Fruit fly (Drosophila melanogaster): Measurements from ENCODE around the gene Itgbn.

The Itgbn gene

dm6 chr2L:21038723-21039122 lies 14.1 kb upstream of the Itgbn start (continued):
- peak; percentile 46 for TF ChIP-seq CG8944 (GFP tag; optimal IDR thresholded peaks at IDR 0.05)
- TF ChIP-seq cas (GFP tag; IDR thresholded peaks at IDR 0.05), result no peak
- no peak for TF ChIP-seq CG13287 (GFP tag; IDR thresholded peaks at IDR 0.05; ENCODE audit: partially characterized antibody)
- TF ChIP-seq D19A (tag; optimal IDR thresholded peaks at IDR 0.05), result peak; percentile 33
- peak; percentile 36 for TF ChIP-seq CG4820 (GFP tag; optimal IDR thresholded peaks at IDR 0.05)
- peak; percentile 9 for TF ChIP-seq CG11723 (GFP tag; optimal IDR thresholded peaks at IDR 0.05)
- no peak for TF ChIP-seq trh (GFP tag; optimal IDR thresholded peaks at IDR 0.05)
- TF ChIP-seq CoRest (tag; optimal IDR thresholded peaks at IDR 0.05), result peak; percentile 68
- TF ChIP-seq CG1603 (tag; optimal IDR thresholded peaks at IDR 0.05), result peak; percentile 59
- peak; percentile 37 for TF ChIP-seq Atf3 (GFP tag; optimal IDR thresholded peaks at IDR 0.05)
- TF ChIP-seq hb (GFP tag; IDR thresholded peaks at IDR 0.05; ENCODE audit: partially characterized antibody), result no peak
- 0 out of 2 replicates have a peak, but pooled peaks have one; percentile 19 for TF ChIP-seq stc (GFP tag; IDR thresholded peaks at IDR 0.05)
- peak; percentile 61 for TF ChIP-seq sisA (GFP tag; IDR thresholded peaks at IDR 0.05)
- TF ChIP-seq CG11504 (tag; optimal IDR thresholded peaks at IDR 0.05), result peak; percentile 72
- TF ChIP-seq CG8089 (GFP tag; optimal IDR thresholded peaks at IDR 0.05), result peak; percentile 36
- peak; percentile 55 for TF ChIP-seq Ssrp (tag; optimal IDR thresholded peaks at IDR 0.05)
- TF ChIP-seq CG10979 (tag; optimal IDR thresholded peaks at IDR 0.05), result peak; percentile 69
- peak; percentile 76 for TF ChIP-seq PHDP (tag; optimal IDR thresholded peaks at IDR 0.05)
- peak; percentile 64 for TF ChIP-seq esg (GFP tag; conservative IDR thresholded peaks at IDR 0.05)
- no peak for TF ChIP-seq BEAF-32 (GFP tag; optimal IDR thresholded peaks at IDR 0.05)
- no peak for TF ChIP-seq Usf (GFP tag; optimal IDR thresholded peaks at IDR 0.05)
- no peak for TF ChIP-seq sqz (GFP tag; optimal IDR thresholded peaks at IDR 0.05)
- no peak for TF ChIP-seq twi (tag; optimal IDR thresholded peaks at IDR 0.05)
- no peak for TF ChIP-seq yki (optimal IDR thresholded peaks at IDR 0.05)
- TF ChIP-seq Abd-B (GFP tag; optimal IDR thresholded peaks at IDR 0.05), result peak; percentile 36
- no peak for TF ChIP-seq CG31388 (GFP tag; optimal IDR thresholded peaks at IDR 0.05)
- no peak for TF ChIP-seq Stat92E (GFP tag; optimal IDR thresholded peaks at IDR 0.05)
- peak; percentile 61 for TF ChIP-seq Hsf (GFP tag; optimal IDR thresholded peaks at IDR 0.05)
- TF ChIP-seq ttk (GFP tag; IDR thresholded peaks at IDR 0.05), result peak; percentile 36; the same call in 1 of the 2 replicates
- peak; percentile 72 for TF ChIP-seq CG6689 (GFP tag; IDR thresholded peaks at IDR 0.05)
- no peak for TF ChIP-seq sr (GFP tag; IDR thresholded peaks at IDR 0.05)
- peak; percentile 52 for TF ChIP-seq HHEX (GFP tag; optimal IDR thresholded peaks at IDR 0.05)
- TF ChIP-seq oc (tag; optimal IDR thresholded peaks at IDR 0.05), result peak; percentile 52
- no peak for TF ChIP-seq Gsc (GFP tag; IDR thresholded peaks at IDR 0.05)
- peak; percentile 62 for TF ChIP-seq Atf6 (GFP tag; IDR thresholded peaks at IDR 0.05)
- TF ChIP-seq CG17186 (GFP tag; optimal IDR thresholded peaks at IDR 0.05), result no peak
- TF ChIP-seq CG2199 (GFP tag; IDR thresholded peaks at IDR 0.05), result peak; percentile 60; the same call in 1 of the 3 replicates
- TF ChIP-seq CG4617 (GFP tag; optimal IDR thresholded peaks at IDR 0.05; ENCODE audit: borderline replicate concordance), result no peak
- peak; percentile 42 for TF ChIP-seq fd3F (GFP tag; optimal IDR thresholded peaks at IDR 0.05)
- TF ChIP-seq CG18011 (GFP tag; optimal IDR thresholded peaks at IDR 0.05), result no peak
- peak; percentile 74 for TF ChIP-seq sob (GFP tag; IDR thresholded peaks at IDR 0.05)
- TF ChIP-seq ind (GFP tag; optimal IDR thresholded peaks at IDR 0.05), result peak; percentile 66
- TF ChIP-seq ato (GFP tag; IDR thresholded peaks at IDR 0.05; ENCODE audit: partially characterized antibody), result no peak
- TF ChIP-seq CG2129 (GFP tag; IDR thresholded peaks at IDR 0.05; ENCODE audit: partially characterized antibody), result no peak
- TF ChIP-seq pros (GFP tag; optimal IDR thresholded peaks at IDR 0.05), result no peak
- peak; percentile 61 for TF ChIP-seq tio (GFP tag; optimal IDR thresholded peaks at IDR 0.05)
- peak; percentile 23 for TF ChIP-seq Nf-YB (GFP tag; optimal IDR thresholded peaks at IDR 0.05)
- no peak for TF ChIP-seq sc (optimal IDR thresholded peaks at IDR 0.05)
- TF ChIP-seq sc (GFP tag; optimal IDR thresholded peaks at IDR 0.05), result peak; percentile 27
- TF ChIP-seq Ravus (GFP tag; IDR thresholded peaks at IDR 0.05), result no peak
- no peak for TF ChIP-seq dimm (GFP tag; IDR thresholded peaks at IDR 0.05)

All from whole organism, embryonic.